Fruit fly (Drosophila melanogaster) whole organism, embryonic: ENCODE measurements around the gene dachs.
A peak's percentile ranks its signal among the peaks of the same experiment; 100 is the strongest.

Source experiments
- CG10274 ChIP-seq: fragments of 200-800 bp; sonication (Bioruptor generic); optimal IDR thresholded peaks from 3 replicates; lab custom pipeline; 2017; ENCODE audit warnings: missing biosample characterization, mild to moderate bottlenecking, missing genetic modification characterization
- CG10565 ChIP-seq: fragments of 200-800 bp; sonication (Bioruptor generic); optimal IDR thresholded peaks from 3 replicates; lab custom pipeline; 2016; ENCODE audit warnings: missing biosample characterization, mild to moderate bottlenecking, missing genetic modification characterization
- CG10959 ChIP-seq: fragments of 200-800 bp; sonication (Bioruptor generic); IDR thresholded peaks from 2 replicates; pipeline ENCODE4 v1.3.6; 2022; ENCODE audit warnings: missing biosample characterization, missing genetic modification characterization
- CG12071 ChIP-seq: fragments of 200-800 bp; sonication (Bioruptor generic); optimal IDR thresholded peaks from 3 replicates; lab custom pipeline; 2018; ENCODE audit warnings: missing biosample characterization, mild to moderate bottlenecking, missing genetic modification characterization
- CG14667 ChIP-seq: fragments of 200-800 bp; sonication (Bioruptor generic); IDR thresholded peaks from 2 replicates; pipeline ENCODE4 v1.3.6; 2022; ENCODE audit warnings: missing biosample characterization, missing genetic modification characterization
- CG14860 ChIP-seq: fragments of 200-800 bp; sonication (Bioruptor generic); IDR thresholded peaks from 3 replicates; pipeline ENCODE4 v1.3.6; 2022; ENCODE audit warnings: missing biosample characterization, missing genetic modification characterization; ENCODE audit not compliant: partially characterized antibody
- CG15269 ChIP-seq: fragments of 200-800 bp; sonication (Bioruptor generic); optimal IDR thresholded peaks from 2 replicates; lab custom pipeline; 2018; ENCODE audit warnings: missing biosample characterization, mild to moderate bottlenecking, missing genetic modification characterization, moderate library complexity
- CG15479 ChIP-seq: fragments of 200-800 bp; sonication (Bioruptor generic); optimal IDR thresholded peaks from 3 replicates; lab custom pipeline; 2019; ENCODE audit warnings: missing biosample characterization, mild to moderate bottlenecking, missing genetic modification characterization, moderate library complexity
- CG15601 ChIP-seq: fragments of 200-800 bp; sonication (Bioruptor generic); optimal IDR thresholded peaks from 3 replicates; lab custom pipeline; 2019; ENCODE audit warnings: missing biosample characterization, mild to moderate bottlenecking, missing genetic modification characterization, moderate library complexity
- CG15696 ChIP-seq: fragments of 200-800 bp; sonication (Bioruptor generic); optimal IDR thresholded peaks from 2 replicates; lab custom pipeline; 2019; ENCODE audit warnings: missing biosample characterization, mild to moderate bottlenecking, missing genetic modification characterization, moderate library complexity
- CG16863 ChIP-seq: fragments of 200-800 bp; sonication (Bioruptor generic); optimal IDR thresholded peaks from 3 replicates; lab custom pipeline; 2016; ENCODE audit warnings: missing biosample characterization, missing genetic modification characterization
- CG17829 ChIP-seq: fragments of 200-800 bp; optimal IDR thresholded peaks from 2 replicates; lab custom pipeline; 2019; ENCODE audit warnings: missing biosample characterization, mild to moderate bottlenecking, missing genetic modification characterization, moderate library complexity
- CG3065 ChIP-seq: fragments of 200-800 bp; sonication (Bioruptor generic); optimal IDR thresholded peaks from 2 replicates; lab custom pipeline; 2016; ENCODE audit warnings: missing biosample characterization, missing genetic modification characterization
- CG31388 ChIP-seq: fragments of 200-800 bp; sonication (Bioruptor generic); optimal IDR thresholded peaks from 2 replicates; lab custom pipeline; 2016; ENCODE audit warnings: missing biosample characterization, missing genetic modification characterization
- CG32767 ChIP-seq: fragments of 200-800 bp; sonication (Bioruptor generic); IDR thresholded peaks from 2 replicates; pipeline ENCODE4 v1.3.6; 2022; ENCODE audit warnings: missing biosample characterization, missing genetic modification characterization
- CG6175 ChIP-seq: fragments of 200-800 bp; sonication (Bioruptor generic); IDR thresholded peaks from 3 replicates; pipeline ENCODE4 v1.3.6; 2022; ENCODE audit warnings: missing biosample characterization, missing genetic modification characterization
- CG6791 ChIP-seq: fragments of 200-800 bp; sonication (Bioruptor generic); IDR thresholded peaks from 3 replicates; pipeline ENCODE4 v1.3.6; 2022; ENCODE audit warnings: missing biosample characterization, missing genetic modification characterization; ENCODE audit not compliant: partially characterized antibody
- CG8388 ChIP-seq: fragments of 200-800 bp; sonication (Bioruptor generic); optimal IDR thresholded peaks from 2 replicates; lab custom pipeline; 2019; ENCODE audit warnings: missing biosample characterization, mild to moderate bottlenecking, missing genetic modification characterization, moderate library complexity
- CG8765 ChIP-seq: fragments of 200-800 bp; sonication (Bioruptor generic); IDR thresholded peaks from 2 replicates; pipeline ENCODE4 v1.3.6; 2022; ENCODE audit warnings: missing biosample characterization, missing genetic modification characterization
- CG9215 ChIP-seq: fragments of 200-800 bp; sonication (Bioruptor generic); IDR thresholded peaks from 2 replicates; pipeline ENCODE4 v1.3.6; 2022; ENCODE audit warnings: missing biosample characterization, missing genetic modification characterization
- Deaf1 ChIP-seq: fragments of 200-800 bp; optimal IDR thresholded peaks from 3 replicates; lab custom pipeline; 2019; ENCODE audit warnings: missing biosample characterization, mild to moderate bottlenecking, missing genetic modification characterization, moderate library complexity
- Dip2 ChIP-seq: fragments of 200-800 bp; sonication (Bioruptor generic); IDR thresholded peaks from 2 replicates; pipeline ENCODE4 v1.3.6; 2022; ENCODE audit warnings: missing biosample characterization, missing genetic modification characterization
- Ets65A ChIP-seq: fragments of 200-800 bp; sonication (Bioruptor generic); peaks from one replicate; lab custom pipeline; 2016; ENCODE audit warnings: missing biosample characterization, missing genetic modification characterization
- GATAe ChIP-seq: fragments of 200-800 bp; sonication (Bioruptor generic); conservative IDR thresholded peaks from 2 replicates; pipeline ENCODE4 v1.3.6; 2022; ENCODE audit warnings: missing biosample characterization, missing genetic modification characterization
- Hand ChIP-seq: fragments of 200-800 bp; sonication (Bioruptor generic); optimal IDR thresholded peaks from 2 replicates; lab custom pipeline; 2017; ENCODE audit warnings: mild to moderate bottlenecking, missing biosample characterization, missing genetic modification reagents, missing genetic modification characterization
- HmgZ ChIP-seq: fragments of 200-800 bp; sonication (Bioruptor generic); optimal IDR thresholded peaks from 2 replicates; lab custom pipeline; 2018; ENCODE audit warnings: missing biosample characterization, mild to moderate bottlenecking, missing genetic modification characterization
- Lhr ChIP-seq: fragments of 200-800 bp; sonication (Bioruptor generic); optimal IDR thresholded peaks from 3 replicates; lab custom pipeline; 2017; ENCODE audit warnings: mild to moderate bottlenecking, missing biosample characterization, missing genetic modification reagents, missing genetic modification characterization
- Med ChIP-seq: fragments of 200-800 bp; sonication (Bioruptor generic); peaks from one replicate; lab custom pipeline; 2016; ENCODE audit warnings: missing biosample characterization, missing genetic modification characterization, mild to moderate bottlenecking, inconsistent platforms, moderate library complexity
- Mes4 ChIP-seq: fragments of 200-800 bp; sonication (Bioruptor generic); optimal IDR thresholded peaks from 2 replicates; lab custom pipeline; 2016; ENCODE audit warnings: missing biosample characterization, missing genetic modification characterization
- Nf-YC ChIP-seq: fragments of 200-800 bp; optimal IDR thresholded peaks from 3 replicates; lab custom pipeline; 2019; ENCODE audit warnings: missing biosample characterization, mild to moderate bottlenecking, missing genetic modification characterization, moderate library complexity
- Side ChIP-seq: fragments of 200-800 bp; sonication (Bioruptor generic); optimal IDR thresholded peaks from 2 replicates; lab custom pipeline; 2016; ENCODE audit warnings: missing biosample characterization, missing genetic modification characterization
- Ssrp ChIP-seq: fragments of 200-800 bp; sonication (Bioruptor generic); optimal IDR thresholded peaks from 2 replicates; lab custom pipeline; 2018; ENCODE audit warnings: missing biosample characterization, mild to moderate bottlenecking, missing genetic modification characterization, moderate library complexity
- amos ChIP-seq: fragments of 200-800 bp; sonication (Bioruptor generic); IDR thresholded peaks from 2 replicates; pipeline ENCODE4 v1.3.6; 2022; ENCODE audit warnings: missing biosample characterization, missing genetic modification characterization; ENCODE audit not compliant: partially characterized antibody
- ap ChIP-seq: fragments of 200-800 bp; sonication (Bioruptor generic); IDR thresholded peaks from 2 replicates; pipeline ENCODE4 v1.3.6; 2022; ENCODE audit warnings: missing biosample characterization, missing genetic modification characterization
- bbx ChIP-seq: fragments of 200-800 bp; sonication (Bioruptor generic); IDR thresholded peaks from 2 replicates; pipeline ENCODE4 v1.3.6; 2022; ENCODE audit warnings: missing biosample characterization, missing genetic modification characterization; ENCODE audit not compliant: partially characterized antibody
- bigmax ChIP-seq: fragments of 200-800 bp; sonication (Bioruptor generic); optimal IDR thresholded peaks from 2 replicates; lab custom pipeline; 2018; ENCODE audit warnings: missing biosample characterization, mild to moderate bottlenecking, missing genetic modification characterization
- crol ChIP-seq: fragments of 200-800 bp; sonication (Bioruptor generic); IDR thresholded peaks from 2 replicates; pipeline ENCODE4 v1.3.6; 2022; ENCODE audit warnings: missing biosample characterization, missing genetic modification characterization
- cwo ChIP-seq: fragments of 200-800 bp; sonication (Bioruptor generic); optimal IDR thresholded peaks from 3 replicates; lab custom pipeline; 2017; ENCODE audit warnings: missing biosample characterization, missing genetic modification characterization, mild to moderate bottlenecking, moderate library complexity, missing genetic modification reagents
- dm ChIP-seq: fragments of 200-800 bp; sonication (Bioruptor generic); optimal IDR thresholded peaks from 3 replicates; lab custom pipeline; 2016; ENCODE audit warnings: missing biosample characterization, missing genetic modification characterization
- ewg ChIP-seq: fragments of 200-800 bp; sonication (Bioruptor generic); optimal IDR thresholded peaks from 3 replicates; lab custom pipeline; 2017; ENCODE audit warnings: mild to moderate bottlenecking, missing biosample characterization, missing genetic modification reagents, missing genetic modification characterization
- gcm ChIP-seq: fragments of 200-800 bp; sonication (Bioruptor generic); optimal IDR thresholded peaks from 2 replicates; lab custom pipeline; 2019; ENCODE audit warnings: missing biosample characterization, mild to moderate bottlenecking, missing genetic modification characterization, moderate library complexity
- pho ChIP-seq: fragments of 200-800 bp; sonication (Bioruptor generic); optimal IDR thresholded peaks from 2 replicates; lab custom pipeline; 2016; ENCODE audit warnings: missing biosample characterization, missing genetic modification characterization
- pita ChIP-seq: fragments of 200-800 bp; sonication (Bioruptor generic); optimal IDR thresholded peaks from 2 replicates; lab custom pipeline; 2017; ENCODE audit warnings: missing biosample characterization, mild to moderate bottlenecking, missing genetic modification characterization
- repo ChIP-seq: fragments of 200-800 bp; sonication (Bioruptor generic); optimal IDR thresholded peaks from 2 replicates; lab custom pipeline; 2016; ENCODE audit warnings: missing biosample characterization, missing genetic modification characterization
- run ChIP-seq: fragments of 200-800 bp; sonication (Bioruptor generic); optimal IDR thresholded peaks from 3 replicates; lab custom pipeline; 2018; ENCODE audit warnings: missing biosample characterization, mild to moderate bottlenecking, missing genetic modification characterization
- sc ChIP-seq, 3 experiments: fragments of >200 bp in 2 of 3; fragments of 200-800 bp in 1 of 3; sonication (Bioruptor generic) in 1 of 3; optimal IDR thresholded peaks; 2 replicates in 2 of 3; 3 replicates in 1 of 3; lab custom pipeline; 2017; ENCODE audit warnings: mild to moderate bottlenecking in 1 of 3, missing biosample characterization in 1 of 3, missing genetic modification characterization in 1 of 3, missing genetic modification reagents in 1 of 3
- seq ChIP-seq: fragments of 200-800 bp; sonication (Bioruptor generic); IDR thresholded peaks from 2 replicates; pipeline ENCODE4 v1.3.6; 2022; ENCODE audit warnings: missing biosample characterization, missing genetic modification characterization
- vfl ChIP-seq: fragments of 200-800 bp; sonication (Bioruptor generic); optimal IDR thresholded peaks from 2 replicates; lab custom pipeline; 2016; ENCODE audit warnings: missing biosample characterization, missing genetic modification characterization
- vnd ChIP-seq: fragments of 200-800 bp; sonication (Bioruptor generic); IDR thresholded peaks from 3 replicates; pipeline ENCODE4 v1.3.6; 2022; ENCODE audit warnings: missing biosample characterization, missing genetic modification characterization; ENCODE audit not compliant: partially characterized antibody
- vvl ChIP-seq: fragments of 200-800 bp; sonication (Bioruptor generic); IDR thresholded peaks from 2 replicates; pipeline ENCODE4 v1.3.6; 2022; ENCODE audit warnings: missing biosample characterization, missing genetic modification characterization

Gene dachs

dm6 chr2L:8511723-8512122 is 45.1 kb downstream of the dachs start, which contains the start of gene CG13096:
Gene CG13096 (minus strand): TSS chr2L:8511866.
- no peak for TF ChIP-seq vfl (GFP tag; lab: Kevin White, UChicago)
- TF ChIP-seq CG17829 (tag; lab: Kevin White, UChicago) = peak; percentile 79
- no peak for TF ChIP-seq CG12071 (GFP tag; lab: Kevin White, UChicago)
- TF ChIP-seq vnd (GFP tag; lab: Robert Waterston, UW) = peak; percentile 97
- no peak for TF ChIP-seq CG9215
- TF ChIP-seq CG10959 (GFP tag; lab: Robert Waterston, UW) = no peak
- TF ChIP-seq Nf-YC (tag; lab: Kevin White, UChicago) = peak; percentile 81
- TF ChIP-seq CG14860 (GFP tag; lab: Robert Waterston, UW) = peak; percentile 96
- TF ChIP-seq gcm (GFP tag; lab: Kevin White, UChicago) = no peak
- peak; percentile 99 for TF ChIP-seq dm (GFP tag; lab: Kevin White, UChicago)
- TF ChIP-seq sc (optimal IDR thresholded peaks at IDR 0.05; lab: Kevin White, UChicago) = no peak
- TF ChIP-seq sc (GFP tag; optimal IDR thresholded peaks at IDR 0.05; lab: Kevin White, UChicago) = no peak
- no peak for TF ChIP-seq CG32767 (GFP tag; lab: Robert Waterston, UW)
- no peak for TF ChIP-seq CG8388 (GFP tag; lab: Kevin White, UChicago)
- no peak for TF ChIP-seq CG10274 (GFP tag; lab: Kevin White, UChicago)
- no peak for TF ChIP-seq run (tag; lab: Kevin White, UChicago)
- no peak; the same call in 1 of the 2 replicates for TF ChIP-seq vvl (GFP tag; lab: Robert Waterston, UW)
- TF ChIP-seq Ssrp (tag; lab: Kevin White, UChicago) = no peak
- TF ChIP-seq CG14667 (GFP tag; lab: Robert Waterston, UW) = no peak
- TF ChIP-seq Ets65A (GFP tag; lab: Kevin White, UChicago) = peak; percentile 83
- TF ChIP-seq CG15601 (tag; lab: Kevin White, UChicago) = peak; percentile 59
- peak; percentile 97 for TF ChIP-seq cwo
- TF ChIP-seq CG15269 (tag; lab: Kevin White, UChicago) = no peak
- no peak for TF ChIP-seq CG3065 (GFP tag; lab: Kevin White, UChicago)
- TF ChIP-seq Lhr = peak; percentile 77
- TF ChIP-seq crol = no peak
- TF ChIP-seq CG10565 (GFP tag; lab: Kevin White, UChicago) = no peak
- TF ChIP-seq pita (GFP tag; lab: Kevin White, UChicago) = peak; percentile 78
- TF ChIP-seq ewg = no peak
- peak; percentile 99 for TF ChIP-seq amos (GFP tag; lab: Robert Waterston, UW)
- TF ChIP-seq bigmax = peak; percentile 50
- TF ChIP-seq Dip2 (GFP tag; lab: Robert Waterston, UW) = no peak
- peak; percentile 22 for TF ChIP-seq Deaf1
- no peak for TF ChIP-seq GATAe
- no peak for TF ChIP-seq CG6175 (GFP tag; lab: Robert Waterston, UW)
- TF ChIP-seq HmgZ (tag; lab: Kevin White, UChicago) = peak; percentile 86
- no peak for TF ChIP-seq CG8765 (GFP tag; lab: Robert Waterston, UW)
- no peak for TF ChIP-seq Hand
- no peak for TF ChIP-seq CG15696 (tag; lab: Kevin White, UChicago)
- peak; percentile 30 for TF ChIP-seq Mes4 (GFP tag; lab: Kevin White, UChicago)
- TF ChIP-seq ap (GFP tag; lab: Robert Waterston, UW) = no peak
- no peak for TF ChIP-seq repo (GFP tag; lab: Kevin White, UChicago)
- peak; percentile 99 for TF ChIP-seq bbx
- TF ChIP-seq CG6791 (GFP tag; lab: Robert Waterston, UW) = peak; percentile 99
- no peak for TF ChIP-seq Med (GFP tag; lab: Kevin White, UChicago)
- no peak for TF ChIP-seq CG31388 (GFP tag; lab: Kevin White, UChicago)
- peak; percentile 2 for TF ChIP-seq Side (GFP tag; lab: Kevin White, UChicago)
- no peak for TF ChIP-seq seq (GFP tag; lab: Robert Waterston, UW)
- peak; percentile 39 for TF ChIP-seq pho
- TF ChIP-seq CG15479 (GFP tag; lab: Kevin White, UChicago) = no peak
- no peak for TF ChIP-seq CG16863
